Fruit fly (Drosophila melanogaster) whole organism, embryonic: ENCODE measurements around the gene Irc.
A peak's percentile ranks its signal among the peaks of the same experiment; 100 is the strongest.

Experiments
- Abd-B ChIP-seq: fragments of 200-800 bp; sonication (Bioruptor generic); optimal IDR thresholded peaks from 2 replicates; lab custom pipeline; 2018; ENCODE audit warnings: missing biosample characterization, mild to moderate bottlenecking, missing genetic modification characterization, moderate library complexity
- BEAF-32 ChIP-seq: fragments of 200-800 bp; sonication (Bioruptor generic); optimal IDR thresholded peaks from 3 replicates; lab custom pipeline; 2017; ENCODE audit warnings: missing biosample characterization, missing genetic modification characterization, mild to moderate bottlenecking, moderate library complexity, missing genetic modification reagents
- Blimp-1 ChIP-seq: fragments of 200-800 bp; sonication (Bioruptor generic); optimal IDR thresholded peaks from 3 replicates; lab custom pipeline; 2018; ENCODE audit warnings: missing biosample characterization, missing genetic modification characterization, mild to moderate bottlenecking, moderate library complexity, missing genetic modification reagents
- CG11085 ChIP-seq: fragments of 200-800 bp; sonication (Bioruptor generic); IDR thresholded peaks from 2 replicates; pipeline ENCODE4 v1.3.6; 2022; ENCODE audit warnings: missing biosample characterization, missing genetic modification characterization
- CG11398 ChIP-seq: fragments of 200-800 bp; sonication (Bioruptor generic); optimal IDR thresholded peaks from 2 replicates; lab custom pipeline; 2016; ENCODE audit warnings: missing biosample characterization, missing genetic modification characterization
- CG11723 ChIP-seq: fragments of 200-800 bp; sonication (Bioruptor generic); optimal IDR thresholded peaks from 2 replicates; lab custom pipeline; 2017; ENCODE audit warnings: missing biosample characterization, mild to moderate bottlenecking, missing genetic modification characterization
- CG1233 ChIP-seq: fragments of 200-800 bp; sonication (Bioruptor generic); optimal IDR thresholded peaks from 4 replicates; lab custom pipeline; 2018; ENCODE audit warnings: missing biosample characterization, mild to moderate bottlenecking, missing genetic modification characterization
- CG12769 ChIP-seq: fragments of 200-800 bp; sonication (Bioruptor generic); optimal IDR thresholded peaks from 2 replicates; lab custom pipeline; 2019; ENCODE audit warnings: missing biosample characterization, mild to moderate bottlenecking, missing genetic modification characterization, moderate library complexity
- CG14710 ChIP-seq: fragments of 200-800 bp; sonication (Bioruptor generic); optimal IDR thresholded peaks from 3 replicates; lab custom pipeline; 2019; ENCODE audit warnings: missing biosample characterization, mild to moderate bottlenecking, missing genetic modification characterization, moderate library complexity
- CG15601 ChIP-seq: fragments of 200-800 bp; sonication (Bioruptor generic); optimal IDR thresholded peaks from 3 replicates; lab custom pipeline; 2019; ENCODE audit warnings: missing biosample characterization, mild to moderate bottlenecking, missing genetic modification characterization, moderate library complexity
- CG1603 ChIP-seq: fragments of 200-800 bp; sonication (Bioruptor generic); optimal IDR thresholded peaks from 2 replicates; lab custom pipeline; 2019; ENCODE audit warnings: missing biosample characterization, mild to moderate bottlenecking, missing genetic modification characterization, moderate library complexity
- CG1647 ChIP-seq: fragments of 200-800 bp; sonication (Bioruptor generic); optimal IDR thresholded peaks from 3 replicates; lab custom pipeline; 2016; ENCODE audit warnings: missing biosample characterization, missing genetic modification characterization
- CG16813 ChIP-seq: fragments of 200-800 bp; sonication (Bioruptor generic); IDR thresholded peaks from 3 replicates; pipeline ENCODE4 v1.3.6; 2022; ENCODE audit warnings: missing biosample characterization, missing genetic modification characterization; ENCODE audit not compliant: partially characterized antibody
- CG30403 ChIP-seq: fragments of 200-800 bp; sonication (Bioruptor generic); optimal IDR thresholded peaks from 3 replicates; lab custom pipeline; 2016; ENCODE audit warnings: missing biosample characterization, missing genetic modification characterization
- CG32532 ChIP-seq: fragments of 200-800 bp; sonication (Bioruptor generic); IDR thresholded peaks from 2 replicates; pipeline ENCODE4 v1.3.6; 2022; ENCODE audit warnings: missing biosample characterization, missing genetic modification characterization
- CG34224 ChIP-seq: fragments of 200-800 bp; sonication (Bioruptor generic); IDR thresholded peaks from 3 replicates; pipeline ENCODE4 v1.3.6; 2022; ENCODE audit warnings: missing biosample characterization, missing genetic modification characterization; ENCODE audit not compliant: partially characterized antibody
- CG3995 ChIP-seq: fragments of 200-800 bp; sonication (Bioruptor generic); optimal IDR thresholded peaks from 3 replicates; lab custom pipeline; 2016; ENCODE audit warnings: missing biosample characterization, missing genetic modification characterization
- CG4360 ChIP-seq: fragments of 200-800 bp; sonication (Bioruptor generic); IDR thresholded peaks from 2 replicates; pipeline ENCODE4 v1.3.6; 2022; ENCODE audit warnings: missing biosample characterization, missing genetic modification characterization
- CG7372 ChIP-seq: fragments of 200-800 bp; sonication (Bioruptor generic); IDR thresholded peaks from 2 replicates; pipeline ENCODE4 v1.3.6; 2022; ENCODE audit warnings: missing biosample characterization, missing genetic modification characterization
- CG7963 ChIP-seq: fragments of 200-800 bp; sonication (Bioruptor generic); IDR thresholded peaks from 3 replicates; pipeline ENCODE4 v1.3.6; 2022; ENCODE audit warnings: missing biosample characterization, missing genetic modification characterization; ENCODE audit not compliant: partially characterized antibody
- CG8290 ChIP-seq, 3 experiments: fragments of 200-800 bp; sonication (Bioruptor generic); optimal IDR thresholded peaks; 2 replicates each; lab custom pipeline; 2016 to 2019; ENCODE audit warnings: missing biosample characterization in 3 of 3, missing genetic modification characterization in 3 of 3, mild to moderate bottlenecking in 2 of 3, moderate library complexity in 1 of 3
- CHES-1-like ChIP-seq: fragments of 200-800 bp; sonication (Bioruptor generic); optimal IDR thresholded peaks from 2 replicates; lab custom pipeline; 2016; ENCODE audit warnings: missing biosample characterization, missing genetic modification characterization
- Camta ChIP-seq: fragments of 200-800 bp; sonication (Bioruptor generic); optimal IDR thresholded peaks from 2 replicates; lab custom pipeline; 2016; ENCODE audit warnings: missing biosample characterization, missing genetic modification characterization
- Dfd ChIP-seq, 2 experiments: fragments of >200 bp; optimal IDR thresholded peaks; 2 replicates each; lab custom pipeline; 2017; ENCODE audit warnings: missing biosample characterization in 2 of 2, missing genetic modification characterization in 2 of 2
- Dll ChIP-seq: fragments of 200-800 bp; sonication (Bioruptor generic); IDR thresholded peaks from 4 replicates; pipeline ENCODE4 v1.3.6; 2022; ENCODE audit warnings: missing biosample characterization, missing genetic modification characterization; ENCODE audit not compliant: partially characterized antibody
- HmgZ ChIP-seq: fragments of 200-800 bp; sonication (Bioruptor generic); optimal IDR thresholded peaks from 2 replicates; lab custom pipeline; 2018; ENCODE audit warnings: missing biosample characterization, mild to moderate bottlenecking, missing genetic modification characterization
- MESR4 ChIP-seq: fragments of 200-800 bp; sonication (Bioruptor generic); optimal IDR thresholded peaks from 2 replicates; lab custom pipeline; 2018; ENCODE audit warnings: missing biosample characterization, mild to moderate bottlenecking, missing genetic modification characterization, moderate library complexity
- Sry-β ChIP-seq: fragments of 200-800 bp; sonication (Bioruptor generic); optimal IDR thresholded peaks from 2 replicates; lab custom pipeline; 2018; ENCODE audit warnings: missing biosample characterization, mild to moderate bottlenecking, missing genetic modification characterization, moderate library complexity
- Sry-δ ChIP-seq: fragments of 200-800 bp; sonication (Bioruptor generic); optimal IDR thresholded peaks from 2 replicates; lab custom pipeline; 2016; ENCODE audit warnings: missing biosample characterization, missing genetic modification characterization
- chn ChIP-seq: fragments of 200-800 bp; sonication (Bioruptor generic); optimal IDR thresholded peaks from 2 replicates; lab custom pipeline; 2016; ENCODE audit warnings: missing biosample characterization, missing genetic modification characterization
- dimm ChIP-seq: fragments of 200-800 bp; sonication (Bioruptor generic); IDR thresholded peaks from 2 replicates; pipeline ENCODE4 v1.3.6; 2022; ENCODE audit warnings: missing biosample characterization, missing genetic modification characterization
- dpn ChIP-seq, 2 experiments: fragments of 200-800 bp; sonication (Bioruptor generic); optimal IDR thresholded peaks; 3 replicates each; lab custom pipeline; 2016; ENCODE audit warnings: missing biosample characterization in 2 of 2, missing genetic modification characterization in 2 of 2
- fd3F ChIP-seq: fragments of 200-800 bp; sonication (Bioruptor generic); optimal IDR thresholded peaks from 2 replicates; lab custom pipeline; 2018; ENCODE audit warnings: missing biosample characterization, mild to moderate bottlenecking, missing genetic modification characterization, moderate library complexity
- gcm ChIP-seq: fragments of 200-800 bp; sonication (Bioruptor generic); optimal IDR thresholded peaks from 2 replicates; lab custom pipeline; 2019; ENCODE audit warnings: missing biosample characterization, mild to moderate bottlenecking, missing genetic modification characterization, moderate library complexity
- gro ChIP-seq: fragments of 200-800 bp; sonication (Bioruptor generic); optimal IDR thresholded peaks from 2 replicates; lab custom pipeline; 2016; ENCODE audit warnings: missing biosample characterization, missing genetic modification characterization
- hth ChIP-seq: fragments of >200 bp; optimal IDR thresholded peaks from 2 replicates; lab custom pipeline; 2017; ENCODE audit warnings: inconsistent platforms
- insv ChIP-seq, 2 experiments: fragments of 200-800 bp; sonication (Bioruptor generic); optimal IDR thresholded peaks; 3 replicates each; lab custom pipeline; 2016 to 2018; ENCODE audit warnings: missing biosample characterization in 2 of 2, missing genetic modification characterization in 2 of 2
- jing ChIP-seq: fragments of 200-800 bp; sonication (Bioruptor generic); optimal IDR thresholded peaks from 2 replicates; lab custom pipeline; 2018; ENCODE audit warnings: missing biosample characterization, mild to moderate bottlenecking, missing genetic modification characterization
- ranshi ChIP-seq: fragments of 200-800 bp; sonication (Bioruptor generic); IDR thresholded peaks from 2 replicates; pipeline ENCODE4 v1.3.6; 2022; ENCODE audit warnings: missing biosample characterization, missing genetic modification characterization
- sd ChIP-seq: fragments of 200-800 bp; sonication (Bioruptor generic); optimal IDR thresholded peaks from 3 replicates; lab custom pipeline; 2018; ENCODE audit warnings: missing biosample characterization, mild to moderate bottlenecking, missing genetic modification characterization, moderate library complexity
- sisA ChIP-seq: fragments of 200-800 bp; sonication (Bioruptor generic); IDR thresholded peaks from 2 replicates; pipeline ENCODE4 v1.3.6; 2022; ENCODE audit warnings: missing biosample characterization, missing genetic modification characterization
- slbo ChIP-seq: fragments of 200-800 bp; sonication (Bioruptor generic); IDR thresholded peaks from 2 replicates; pipeline ENCODE4 v1.3.6; 2022; ENCODE audit warnings: missing biosample characterization, missing genetic modification characterization
- sna ChIP-seq: fragments of 200-800 bp; sonication (Bioruptor generic); IDR thresholded peaks from 2 replicates; pipeline ENCODE4 v1.3.6; 2022; ENCODE audit warnings: missing biosample characterization, missing genetic modification characterization; ENCODE audit not compliant: partially characterized antibody
- tin ChIP-seq: fragments of 200-800 bp; sonication (Bioruptor generic); optimal IDR thresholded peaks from 3 replicates; lab custom pipeline; 2016; ENCODE audit warnings: missing biosample characterization, missing genetic modification characterization
- trem ChIP-seq: fragments of 200-800 bp; optimal IDR thresholded peaks from 3 replicates; lab custom pipeline; 2019; ENCODE audit warnings: missing biosample characterization, mild to moderate bottlenecking, missing genetic modification characterization, moderate library complexity
- vfl ChIP-seq: fragments of 200-800 bp; sonication (Bioruptor generic); optimal IDR thresholded peaks from 2 replicates; lab custom pipeline; 2016; ENCODE audit warnings: missing biosample characterization, missing genetic modification characterization
- zen2 ChIP-seq: fragments of 200-800 bp; sonication (Bioruptor generic); IDR thresholded peaks from 3 replicates; pipeline ENCODE4 v1.3.6; 2022; ENCODE audit warnings: missing biosample characterization, missing genetic modification characterization; ENCODE audit not compliant: partially characterized antibody

Irc gene

dm6 chr3R:17035945-17036344 is 33.3 kb downstream of the Irc start, which contains the start of gene CG4009:
Gene CG4009, minus strand, starts transcription at chr3R:17036045.
- TF ChIP-seq Camta (GFP tag; lab: Kevin White, UChicago), result no peak
- TF ChIP-seq fd3F, result no peak
- TF ChIP-seq Abd-B (GFP tag; lab: Kevin White, UChicago), result no peak
- no peak for TF ChIP-seq tin
- TF ChIP-seq vfl (GFP tag; lab: Kevin White, UChicago), result no peak
- TF ChIP-seq CG11723 (GFP tag; lab: Kevin White, UChicago), result no peak
- no peak for TF ChIP-seq hth (lab: Kevin White, UChicago)
- no peak for TF ChIP-seq CG7372 (GFP tag; lab: Robert Waterston, UW)
- TF ChIP-seq CG15601, result no peak
- TF ChIP-seq CG4360 (GFP tag; lab: Robert Waterston, UW), result no peak
- TF ChIP-seq sd, result no peak
- no peak for TF ChIP-seq gcm (GFP tag; lab: Kevin White, UChicago)
- no peak for TF ChIP-seq CG12769 (tag; lab: Kevin White, UChicago)

- TF ChIP-seq CG3995 (GFP tag; lab: Kevin White, UChicago) (peak; percentile 12), insv (GFP tag; optimal IDR thresholded peaks at IDR 0.05; lab: Kevin White, UChicago) (peak in 1 of 2 experiments; percentile 18), CG8290 (GFP tag; optimal IDR thresholded peaks at IDR 0.05; lab: Kevin White, UChicago) (no peak), CG8290 (tag; optimal IDR thresholded peaks at IDR 0.05; lab: Kevin White, UChicago) (no peak), MESR4 (GFP tag; lab: Kevin White, UChicago) (peak; percentile 72), CG7963 (GFP tag; lab: Robert Waterston, UW) (peak; percentile 68; the same call in 1 of the 3 replicates), ranshi (0 out of 2 replicates have a peak, but pooled peaks have one; percentile 10), sisA (GFP tag; lab: Robert Waterston, UW) (no peak), CG1603 (tag; lab: Kevin White, UChicago) (peak; percentile 45), Sry-δ (GFP tag; lab: Kevin White, UChicago) (peak; percentile 77), dpn (GFP tag; optimal IDR thresholded peaks at IDR 0.05; lab: Kevin White, UChicago) (peak in 1 of 2 experiments; percentile 34), CHES-1-like (peak; percentile 29), CG7372 (GFP tag; lab: Robert Waterston, UW) (peak; percentile 10; the same call in 1 of the 2 replicates), HmgZ (tag; lab: Kevin White, UChicago) (peak; percentile 27), CG14710 (tag; lab: Kevin White, UChicago) (peak; percentile 48), Sry-β (GFP tag; lab: Kevin White, UChicago) (peak; percentile 58), Dfd (GFP tag; optimal IDR thresholded peaks at IDR 0.05; lab: Kevin White, UChicago) (no peak), jing (GFP tag; lab: Kevin White, UChicago) (no peak), gro (GFP tag; lab: Kevin White, UChicago) (peak; percentile 27), dimm (no peak), CG11398 (GFP tag; lab: Kevin White, UChicago) (no peak), Dll (GFP tag; lab: Robert Waterston, UW) (peak; percentile 83), CG1233 (GFP tag; lab: Kevin White, UChicago) (no peak), trem (peak; percentile 66), Blimp-1 (GFP tag; lab: Kevin White, UChicago) (no peak), BEAF-32 (peak; percentile 78), CG30403 (GFP tag; lab: Kevin White, UChicago) (peak; percentile 4), chn (GFP tag; lab: Kevin White, UChicago) (no peak), sna (peak; percentile 80), CG16813 (GFP tag; lab: Robert Waterston, UW) (peak; percentile 84), slbo (GFP tag; lab: Robert Waterston, UW) (peak; percentile 60; the same call in 1 of the 2 replicates), zen2 (GFP tag; lab: Robert Waterston, UW) (peak; percentile 69), CG32532 (GFP tag; lab: Robert Waterston, UW) (no peak), CG1647 (GFP tag; lab: Kevin White, UChicago) (no peak), CG34224 (GFP tag; lab: Robert Waterston, UW) (peak; percentile 71), CG11085 (GFP tag; lab: Robert Waterston, UW) (no peak)
Observed at dm6 chr3R:17039993-17040807, 37.5 kb downstream of the Irc start, which contains the start of the genes CG18213 and Trm7-32. Gene CG18213, minus strand, starts transcription at chr3R:17040203. Gene Trm7-32, plus strand, starts transcription at chr3R:17040682.
